Worm (Caenorhabditis elegans): ENCODE results near the gene W06G6.11.

- TF ChIP-seq nhr-237 (tag; optimal IDR thresholded peaks at IDR 0.05) (no peak), unc-39 (tag; optimal IDR thresholded peaks at IDR 0.05) (no peak), egl-27 (tag; optimal IDR thresholded peaks at IDR 0.05) (no peak), unc-62 (GFP tag; optimal IDR thresholded peaks at IDR 0.05) (no peak), tbx-2 (tag; optimal IDR thresholded peaks at IDR 0.05) (no peak), ceh-9 (tag; optimal IDR thresholded peaks at IDR 0.05) (no peak), zag-1 (tag; optimal IDR thresholded peaks at IDR 0.05) (no peak), lin-39 (tag; optimal IDR thresholded peaks at IDR 0.05) (no peak), nhr-77 (tag; optimal IDR thresholded peaks at IDR 0.05) (no peak), nfya-1 (tag; optimal IDR thresholded peaks at IDR 0.05; ENCODE audit: insufficient read depth) (no peak)
These were observed 48.5 kb downstream of the W06G6.11 start, which contains the start of gene T03E6.9 for ce11 chrV:16600623-16601022.
